Worm (Caenorhabditis elegans) whole organism, L4 larva: Measurements from ENCODE around the gene F54C8.6.

Experiments
- D1046.2 ChIP-seq: fragments of 200-800 bp; sonication (Bioruptor generic); IDR thresholded peaks from 2 replicates; pipeline ENCODE4 v1.3.6; 2022; ENCODE audit warnings: missing genetic modification characterization, missing compliant biosample characterization
- F26F4.8 ChIP-seq: fragments of 200-800 bp; sonication (Bioruptor generic); conservative IDR thresholded peaks from 2 replicates; pipeline ENCODE4 v1.3.6; 2022; ENCODE audit warnings: missing genetic modification characterization, missing compliant biosample characterization
- F44E2.7 ChIP-seq: fragments of 200-800 bp; sonication (Bioruptor generic); IDR thresholded peaks from 2 replicates; pipeline ENCODE4 v2.1.2; 2022; ENCODE audit warnings: missing genetic modification characterization, missing compliant biosample characterization
- T20F7.1 ChIP-seq: fragments of 200-800 bp; sonication (Bioruptor generic); optimal IDR thresholded peaks from 2 replicates; lab custom pipeline; 2018; ENCODE audit warnings: mild to moderate bottlenecking, missing genetic modification characterization, missing compliant biosample characterization
- Y5F2A.4 ChIP-seq: fragments of 200-800 bp; sonication (Bioruptor generic); optimal IDR thresholded peaks from 2 replicates; lab custom pipeline; 2018; ENCODE audit warnings: mild to moderate bottlenecking, missing genetic modification characterization, missing compliant biosample characterization
- Y75B8A.6 ChIP-seq: fragments of 200-800 bp; sonication (Bioruptor generic); IDR thresholded peaks from 2 replicates; pipeline ENCODE4 v1.3.6; 2022; ENCODE audit warnings: missing genetic modification reagents, missing genetic modification characterization, missing compliant biosample characterization
- aha-1 ChIP-seq: fragments of 150-350 bp; peaks from one replicate; lab custom pipeline; 2014; ENCODE audit warnings: missing biosample characterization, missing genetic modification characterization
- aly-2 ChIP-seq: sonication (generic microtip); optimal IDR thresholded peaks from 2 replicates; lab custom pipeline; 2018; ENCODE audit warnings: missing biosample characterization, missing genetic modification characterization
- ama-1 ChIP-seq: fragments of 150-350 bp; optimal IDR thresholded peaks from 2 replicates; lab custom pipeline; 2014; ENCODE audit warnings: inconsistent platforms, mixed read lengths
- arid-1 ChIP-seq: fragments of 200-800 bp; sonication (Bioruptor generic); conservative IDR thresholded peaks from 2 replicates; pipeline ENCODE4 v1.3.6; 2022; ENCODE audit warnings: missing genetic modification reagents, missing genetic modification characterization, missing compliant biosample characterization
- attf-4 ChIP-seq: sonication (generic microtip); optimal IDR thresholded peaks from 3 replicates; lab custom pipeline; 2017; ENCODE audit warnings: missing biosample characterization, missing genetic modification characterization
- ceh-82 ChIP-seq: sonication (generic microtip); optimal IDR thresholded peaks from 2 replicates; lab custom pipeline; 2017; ENCODE audit warnings: missing biosample characterization, missing genetic modification characterization
- ces-1 ChIP-seq: fragments of 150-350 bp; sonication (generic microtip); optimal IDR thresholded peaks from 4 replicates; lab custom pipeline; 2014; ENCODE audit warnings: missing biosample characterization, missing genetic modification reagents, missing genetic modification characterization
- cey-2 ChIP-seq: sonication (generic microtip); optimal IDR thresholded peaks from 3 replicates; lab custom pipeline; 2017; ENCODE audit warnings: missing genetic modification characterization, mild to moderate bottlenecking, missing compliant biosample characterization, antibody characterized with exemption, borderline replicate concordance; ENCODE audit not compliant: insufficient read depth
- daf-12 ChIP-seq: fragments of 150-350 bp; optimal IDR thresholded peaks from 2 replicates; lab custom pipeline; 2014; ENCODE audit warnings: missing biosample characterization, missing genetic modification reagents, missing genetic modification characterization
- daf-16 ChIP-seq, 3 experiments: sonication (generic microtip); optimal IDR thresholded peaks; 2 replicates each; lab custom pipeline; 2016 to 2017; ENCODE audit warnings: missing genetic modification characterization in 3 of 3, missing genetic modification reagents in 3 of 3, mild to moderate bottlenecking in 2 of 3, missing compliant biosample characterization in 2 of 3, missing biosample characterization in 1 of 3, moderate library complexity in 1 of 3
- dmd-8 ChIP-seq: fragments of 200-800 bp; sonication (Bioruptor generic); IDR thresholded peaks from 2 replicates; pipeline ENCODE4 v1.3.6; 2022; ENCODE audit warnings: missing genetic modification characterization, missing compliant biosample characterization
- dmd-9 ChIP-seq: fragments of 200-800 bp; sonication (Bioruptor generic); IDR thresholded peaks from 2 replicates; pipeline ENCODE4 v1.3.6; 2022; ENCODE audit warnings: missing genetic modification reagents, missing genetic modification characterization, missing compliant biosample characterization
- egl-27 ChIP-seq: sonication (generic microtip); optimal IDR thresholded peaks from 3 replicates; lab custom pipeline; 2017; ENCODE audit warnings: missing biosample characterization, missing genetic modification reagents, missing genetic modification characterization
- fkh-10 ChIP-seq: fragments of 150-350 bp; optimal IDR thresholded peaks from 2 replicates; lab custom pipeline; 2014; ENCODE audit warnings: missing biosample characterization, missing genetic modification reagents, missing genetic modification characterization
- hlh-11 ChIP-seq: fragments of 200-800 bp; sonication (Bioruptor generic); optimal IDR thresholded peaks from 2 replicates; lab custom pipeline; 2018; ENCODE audit warnings: mild to moderate bottlenecking, missing genetic modification characterization, missing compliant biosample characterization
- hmg-1.1 ChIP-seq: fragments of 200-800 bp; sonication (Bioruptor generic); IDR thresholded peaks from 2 replicates; pipeline ENCODE4 v1.3.6; 2022; ENCODE audit warnings: missing genetic modification reagents, missing genetic modification characterization, missing compliant biosample characterization
- lim-7 ChIP-seq: fragments of 200-800 bp; sonication (Bioruptor generic); IDR thresholded peaks from 2 replicates; pipeline ENCODE4 v1.3.6; 2022; ENCODE audit warnings: missing genetic modification characterization, missing compliant biosample characterization
- lin-1 ChIP-seq: fragments of 200-800 bp; sonication (Bioruptor generic); IDR thresholded peaks from 2 replicates; pipeline ENCODE4 v1.3.6; 2022; ENCODE audit warnings: missing genetic modification reagents, missing genetic modification characterization, missing compliant biosample characterization
- lin-15B ChIP-seq: fragments of 150-350 bp; sonication (generic microtip); optimal IDR thresholded peaks from 3 replicates; lab custom pipeline; 2014; ENCODE audit warnings: missing biosample characterization, missing genetic modification characterization
- lin-38 ChIP-seq: fragments of 200-800 bp; sonication (Bioruptor generic); IDR thresholded peaks from 2 replicates; pipeline ENCODE4 v1.3.6; 2022; ENCODE audit warnings: missing genetic modification reagents, missing genetic modification characterization, missing compliant biosample characterization
- lin-39 ChIP-seq: fragments of 150-350 bp; optimal IDR thresholded peaks from 2 replicates; lab custom pipeline; 2014; ENCODE audit warnings: missing biosample characterization, missing genetic modification reagents, missing genetic modification characterization
- madf-5 ChIP-seq, 2 experiments: fragments of 200-800 bp; sonication (Bioruptor generic); IDR thresholded peaks; 2 replicates each; pipeline ENCODE4 v1.3.6; 2022; ENCODE audit warnings: missing compliant biosample characterization in 2 of 2, missing genetic modification characterization in 2 of 2
- madf-9 ChIP-seq: fragments of 200-800 bp; sonication (Bioruptor generic); conservative IDR thresholded peaks from 2 replicates; pipeline ENCODE4 v1.3.6; 2022; ENCODE audit warnings: missing genetic modification reagents, missing genetic modification characterization, missing compliant biosample characterization
- mdt-29 ChIP-seq: fragments of 200-800 bp; sonication (Bioruptor generic); IDR thresholded peaks from 2 replicates; pipeline ENCODE4 v1.3.6; 2022; ENCODE audit warnings: missing genetic modification reagents, missing genetic modification characterization, missing compliant biosample characterization
- mep-1 ChIP-seq: fragments of 150-350 bp; sonication (generic microtip); optimal IDR thresholded peaks from 3 replicates; lab custom pipeline; 2014; ENCODE audit warnings: missing biosample characterization, missing genetic modification characterization
- mxl-3 ChIP-seq: fragments of 200-800 bp; sonication (Bioruptor generic); optimal IDR thresholded peaks from 2 replicates; lab custom pipeline; 2018; ENCODE audit warnings: mild to moderate bottlenecking, missing genetic modification characterization, missing compliant biosample characterization
- nhr-10 ChIP-seq: fragments of 150-350 bp; optimal IDR thresholded peaks from 2 replicates; lab custom pipeline; 2014; ENCODE audit warnings: missing biosample characterization, missing genetic modification characterization
- nhr-102 ChIP-seq: sonication (generic microtip); optimal IDR thresholded peaks from 2 replicates; lab custom pipeline; 2016; ENCODE audit warnings: mild to moderate bottlenecking, missing genetic modification characterization, moderate library complexity, missing compliant biosample characterization
- nhr-111 ChIP-seq: fragments of 200-800 bp; sonication (Bioruptor generic); optimal IDR thresholded peaks from 2 replicates; lab custom pipeline; 2018; ENCODE audit warnings: mild to moderate bottlenecking, missing genetic modification characterization, missing compliant biosample characterization
- nhr-25 ChIP-seq: sonication (generic microtip); optimal IDR thresholded peaks from 2 replicates; lab custom pipeline; 2017; ENCODE audit warnings: missing genetic modification characterization, mild to moderate bottlenecking, missing compliant biosample characterization, antibody characterized with exemption, moderate library complexity, borderline replicate concordance; ENCODE audit not compliant: insufficient read depth
- nhr-42 ChIP-seq: fragments of 200-800 bp; sonication (Bioruptor generic); IDR thresholded peaks from 2 replicates; pipeline ENCODE4 v1.3.6; 2022; ENCODE audit warnings: missing genetic modification characterization, missing compliant biosample characterization
- nhr-48 ChIP-seq: sonication (generic microtip); optimal IDR thresholded peaks from 2 replicates; lab custom pipeline; 2016; ENCODE audit warnings: mild to moderate bottlenecking, missing genetic modification characterization, missing compliant biosample characterization
- nhr-77 ChIP-seq: fragments of 150-350 bp; optimal IDR thresholded peaks from 2 replicates; lab custom pipeline; 2014; ENCODE audit warnings: missing biosample characterization, missing genetic modification characterization
- php-3 ChIP-seq: fragments of 200-800 bp; sonication (Bioruptor generic); IDR thresholded peaks from 2 replicates; pipeline ENCODE4 v1.3.6; 2022; ENCODE audit warnings: missing genetic modification reagents, missing genetic modification characterization, missing compliant biosample characterization
- pqm-1 ChIP-seq: sonication (generic microtip); optimal IDR thresholded peaks from 2 replicates; lab custom pipeline; 2017; ENCODE audit warnings: missing biosample characterization, missing genetic modification characterization
- saeg-2 ChIP-seq: fragments of 200-800 bp; sonication (Bioruptor generic); IDR thresholded peaks from 2 replicates; pipeline ENCODE4 v1.3.6; 2022; ENCODE audit warnings: missing genetic modification reagents, missing genetic modification characterization, missing compliant biosample characterization
- set-16 ChIP-seq: fragments of 200-800 bp; sonication (Bioruptor generic); IDR thresholded peaks from 2 replicates; pipeline ENCODE4 v1.3.6; 2022; ENCODE audit warnings: missing genetic modification reagents, missing genetic modification characterization, missing compliant biosample characterization
- skn-1 ChIP-seq: fragments of 150-350 bp; optimal IDR thresholded peaks from 2 replicates; lab custom pipeline; 2014; ENCODE audit warnings: missing biosample characterization, missing genetic modification characterization
- snpc-4 ChIP-seq: fragments of 150-350 bp; optimal IDR thresholded peaks from 2 replicates; lab custom pipeline; 2014; ENCODE audit warnings: missing biosample characterization, missing genetic modification characterization
- tag-97 ChIP-seq: fragments of 200-800 bp; sonication (Bioruptor generic); IDR thresholded peaks from 2 replicates; pipeline ENCODE4 v1.3.6; 2022; ENCODE audit warnings: missing genetic modification characterization, missing compliant biosample characterization
- tra-1 ChIP-seq: fragments of 200-800 bp; sonication (Bioruptor generic); IDR thresholded peaks from 2 replicates; pipeline ENCODE4 v1.3.6; 2022; ENCODE audit warnings: missing genetic modification reagents, missing genetic modification characterization, missing compliant biosample characterization
- unc-130 ChIP-seq: sonication (generic microtip); optimal IDR thresholded peaks from 2 replicates; lab custom pipeline; 2016; ENCODE audit warnings: missing genetic modification reagents, missing genetic modification characterization, missing compliant biosample characterization
- unc-39 ChIP-seq: sonication (generic microtip); optimal IDR thresholded peaks from 2 replicates; lab custom pipeline; 2017; ENCODE audit warnings: missing biosample characterization, missing genetic modification characterization
- zag-1 ChIP-seq: fragments of 150-350 bp; optimal IDR thresholded peaks from 2 replicates; lab custom pipeline; 2014; ENCODE audit warnings: missing biosample characterization, missing genetic modification characterization

Gene F54C8.6

ce11 chrIII:9467857-9468256 is 18.1 kb upstream of the F54C8.6 start, which contains the start of gene tag-342:
Gene tag-342 (plus strand): TSS chrIII:9468157.
- TF ChIP-seq lin-38 (GFP tag; lab: Robert Waterston, UW), result peak; percentile 45; the same call in 1 of the 2 replicates
- TF ChIP-seq tra-1 (GFP tag; lab: Robert Waterston, UW), result no peak

DNA sequence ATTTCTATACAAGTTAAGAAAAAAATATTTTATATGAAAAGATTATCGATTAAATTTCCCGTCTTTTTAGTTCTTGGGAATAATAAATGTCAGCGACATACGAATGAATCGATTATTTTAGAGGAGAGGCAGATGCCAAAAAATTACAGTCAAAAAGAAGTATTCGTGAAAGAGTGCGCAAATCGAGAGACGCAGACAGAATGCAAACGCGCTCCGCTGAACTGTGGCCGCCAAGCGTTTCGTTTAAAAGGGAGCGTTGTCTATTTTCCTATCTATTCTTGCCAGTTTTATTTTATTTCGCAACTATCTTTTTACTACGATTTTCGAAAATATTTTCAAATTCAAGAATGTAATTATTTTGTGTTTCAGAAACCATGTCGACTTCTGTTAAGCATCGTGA is 17.4 kb upstream of the F54C8.6 start, which contains the start of gene baf-1:
baf-1 (plus strand) TSS at position 370 of the 400 bp plus-strand sequence.
- TF ChIP-seq ces-1 (GFP tag; lab: Kevin White, UChicago) (no peak), pqm-1 (tag; lab: Kevin White, UChicago) (peak; percentile 49), hmg-1.1 (0 out of 2 replicates have a peak, but pooled peaks have one; percentile 26), tra-1 (GFP tag; lab: Robert Waterston, UW) (no peak), D1046.2 (GFP tag; lab: Robert Waterston, UW) (no peak), unc-39 (tag; lab: Kevin White, UChicago) (no peak), cey-2 (tag; lab: Kevin White, UChicago) (no peak), nhr-42 (GFP tag; lab: Robert Waterston, UW) (no peak), snpc-4 (tag; lab: Kevin White, UChicago) (no peak), unc-130 (GFP tag; lab: Kevin White, UChicago) (peak; percentile 57), F44E2.7 (GFP tag; lab: Robert Waterston, UW) (no peak), daf-12 (no peak), dmd-8 (GFP tag; lab: Robert Waterston, UW) (no peak), F26F4.8 (GFP tag; lab: Robert Waterston, UW) (no peak), attf-4 (tag; lab: Kevin White, UChicago) (no peak), nhr-111 (GFP tag; lab: Kevin White, UChicago) (no peak), nhr-102 (peak; percentile 44), lin-15B (tag; lab: Kevin White, UChicago) (no peak), php-3 (GFP tag; lab: Robert Waterston, UW) (no peak), madf-5 (GFP tag; IDR thresholded peaks at IDR 0.05; lab: Robert Waterston, UW) (no peak), set-16 (GFP tag; lab: Robert Waterston, UW) (no peak), Y75B8A.6 (GFP tag; lab: Robert Waterston, UW) (no peak), dmd-9 (no peak), aha-1 (peak; percentile 74), arid-1 (GFP tag; lab: Robert Waterston, UW) (peak; percentile 55; the same call in 1 of the 2 replicates), saeg-2 (GFP tag; lab: Robert Waterston, UW) (no peak), T20F7.1 (GFP tag; lab: Kevin White, UChicago) (no peak), ama-1 (lab: Kevin White, UChicago) (no peak), Y5F2A.4 (GFP tag; lab: Kevin White, UChicago) (no peak), zag-1 (tag; lab: Kevin White, UChicago) (no peak), mep-1 (peak; percentile 70), mdt-29 (GFP tag; lab: Robert Waterston, UW) (no peak), egl-27 (tag; lab: Kevin White, UChicago) (no peak), nhr-77 (tag; lab: Kevin White, UChicago) (peak; percentile 60), ceh-82 (tag; lab: Kevin White, UChicago) (no peak), fkh-10 (no peak), lin-39 (tag; lab: Kevin White, UChicago) (no peak), nhr-48 (tag; lab: Kevin White, UChicago) (no peak), mxl-3 (GFP tag; lab: Kevin White, UChicago) (no peak), hlh-11 (tag; lab: Kevin White, UChicago) (peak; percentile 32), lin-1 (GFP tag; lab: Robert Waterston, UW) (no peak), nhr-25 (tag; lab: Kevin White, UChicago) (no peak), skn-1 (no peak), tag-97 (GFP tag; lab: Robert Waterston, UW) (no peak), aly-2 (no peak), lin-38 (GFP tag; lab: Robert Waterston, UW) (peak; percentile 98), daf-16 (GFP tag; optimal IDR thresholded peaks at IDR 0.05; lab: Kevin White, UChicago) (no peak), daf-16 (tag; optimal IDR thresholded peaks at IDR 0.05; lab: Kevin White, UChicago) (peak; percentile 39), lim-7 (no peak), madf-9 (GFP tag; lab: Robert Waterston, UW) (no peak), nhr-10 (tag; lab: Kevin White, UChicago) (no peak)
